Worm (Caenorhabditis elegans): ENCODE data around the gene ZK662.6.

Gene ZK662.6

ce11 chrX:15768532-15768931, 50.1 kb downstream of the ZK662.6 start:
- no peak for TF ChIP-seq sea-1 (GFP tag; conservative IDR thresholded peaks at IDR 0.05)
- TF ChIP-seq B0310.2 (tag; optimal IDR thresholded peaks at IDR 0.05): no peak
- no peak for TF ChIP-seq hnd-1 (tag; optimal IDR thresholded peaks at IDR 0.05)
- no peak for TF ChIP-seq tbx-11 (GFP tag; IDR thresholded peaks at IDR 0.05)
- no peak for TF ChIP-seq hmbx-1 (tag; optimal IDR thresholded peaks at IDR 0.05)
- no peak for TF ChIP-seq ceh-13 (GFP tag; optimal IDR thresholded peaks at IDR 0.05)
- TF ChIP-seq flt-1 (GFP tag; IDR thresholded peaks at IDR 0.05): no peak
- TF ChIP-seq hmg-4 (GFP tag; optimal IDR thresholded peaks at IDR 0.05): no peak
- TF ChIP-seq pes-1 (GFP tag; IDR thresholded peaks at IDR 0.05): no peak
- TF ChIP-seq aly-1 (tag; optimal IDR thresholded peaks at IDR 0.05): no peak
- TF ChIP-seq tbx-37 (GFP tag; conservative IDR thresholded peaks at IDR 0.05): no peak
- no peak for TF ChIP-seq ceh-36 (tag; optimal IDR thresholded peaks at IDR 0.05)
- no peak for TF ChIP-seq tra-4 (tag; optimal IDR thresholded peaks at IDR 0.05)
- TF ChIP-seq F13C5.2 (tag; optimal IDR thresholded peaks at IDR 0.05): no peak
- no peak for TF ChIP-seq ets-7 (tag; optimal IDR thresholded peaks at IDR 0.05)
- no peak for TF ChIP-seq ama-1 (optimal IDR thresholded peaks at IDR 0.05)
- TF ChIP-seq scrt-1 (GFP tag; IDR thresholded peaks at IDR 0.05): no peak

Data from whole organism, early embryonic.